Worm (Caenorhabditis elegans): ENCODE results near the gene T04B8.5.

Gene T04B8.5

ce11 chrII:606033-606432, 18.3 kb downstream of the T04B8.5 start, which contains the start of gene W04H10.5:
TSS of gene W04H10.5 (plus strand) at chrII:606333.
- TF ChIP-seq R02D3.7 (tag; optimal IDR thresholded peaks at IDR 0.05) (no peak), mdl-1 (tag; optimal IDR thresholded peaks at IDR 0.05) (no peak), egl-27 (tag; optimal IDR thresholded peaks at IDR 0.05) (no peak), ceh-82 (tag; optimal IDR thresholded peaks at IDR 0.05) (no peak), nhr-67 (tag; optimal IDR thresholded peaks at IDR 0.05) (no peak), elt-2 (tag; optimal IDR thresholded peaks at IDR 0.05) (no peak), ZK546.5 (tag; optimal IDR thresholded peaks at IDR 0.05) (no peak), nfya-1 (tag; optimal IDR thresholded peaks at IDR 0.05; ENCODE audit: insufficient read depth) (no peak), fkh-2 (tag; optimal IDR thresholded peaks at IDR 0.05) (no peak), nhr-77 (tag; optimal IDR thresholded peaks at IDR 0.05) (no peak), egl-5 (tag; optimal IDR thresholded peaks at IDR 0.05) (no peak), pqm-1 (tag; optimal IDR thresholded peaks at IDR 0.05) (no peak)

- no peak for TF ChIP-seq R02D3.7 (tag; optimal IDR thresholded peaks at IDR 0.05)
- TF ChIP-seq zag-1 (tag; optimal IDR thresholded peaks at IDR 0.05), result no peak
Observed at ce11 chrII:605267-605666, 19.1 kb downstream of the T04B8.5 start, which contains the start of gene W04H10.2. TSS of gene W04H10.2 (plus strand) at chrII:605567.

DNA sequence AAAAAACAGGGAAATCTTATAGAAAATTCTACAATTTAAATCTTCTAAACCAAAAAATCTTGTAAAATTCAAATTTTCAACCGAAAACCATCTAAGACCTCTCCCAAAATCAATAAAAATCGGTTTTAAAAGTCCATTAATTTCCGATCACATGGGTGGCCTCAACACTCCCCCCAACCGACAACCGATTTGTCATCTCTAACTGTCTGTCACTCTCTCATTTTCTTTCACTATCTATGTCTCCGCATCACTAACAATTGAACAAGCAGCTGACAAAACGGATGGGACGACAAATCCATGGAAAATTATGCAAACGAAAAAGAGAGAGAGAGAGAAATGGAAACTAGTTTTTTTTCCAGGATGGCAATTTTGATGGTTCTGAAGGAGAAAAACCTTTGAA, 21.4 kb downstream of the T04B8.5 start:
- peak; percentile 65 for TF ChIP-seq nhr-23 (tag; optimal IDR thresholded peaks at IDR 0.05)
- peak; percentile 8 for TF ChIP-seq pqm-1 (tag; optimal IDR thresholded peaks at IDR 0.05)
- TF ChIP-seq lin-39 (tag; optimal IDR thresholded peaks at IDR 0.05), result peak; percentile 94
- no peak for TF ChIP-seq ZK546.5 (tag; optimal IDR thresholded peaks at IDR 0.05)
- no peak for TF ChIP-seq nhr-43 (tag; optimal IDR thresholded peaks at IDR 0.05; ENCODE audit: poor library complexity, severe bottlenecking)
- peak; percentile 14 for TF ChIP-seq unc-62 (GFP tag; optimal IDR thresholded peaks at IDR 0.05)
- TF ChIP-seq nhr-25 (tag; optimal IDR thresholded peaks at IDR 0.05), result peak; percentile 23
- TF ChIP-seq lin-15B (tag; optimal IDR thresholded peaks at IDR 0.05), result peak; percentile 17
- TF ChIP-seq egl-5 (tag; optimal IDR thresholded peaks at IDR 0.05), result peak; percentile 20
- TF ChIP-seq hmg-11 (tag; optimal IDR thresholded peaks at IDR 0.05), result peak; percentile 74
- TF ChIP-seq elt-2 (tag; optimal IDR thresholded peaks at IDR 0.05), result no peak
- TF ChIP-seq ztf-11 (tag; optimal IDR thresholded peaks at IDR 0.05), result no peak
- no peak for TF ChIP-seq ama-1 (optimal IDR thresholded peaks at IDR 0.05)
- TF ChIP-seq nhr-11 (tag; optimal IDR thresholded peaks at IDR 0.05), result no peak
- TF ChIP-seq skn-1 (tag; optimal IDR thresholded peaks at IDR 0.05), result peak; percentile 28
- no peak for TF ChIP-seq nhr-67 (tag; optimal IDR thresholded peaks at IDR 0.05)
- no peak for TF ChIP-seq nhr-237 (tag; optimal IDR thresholded peaks at IDR 0.05)
- TF ChIP-seq elt-3 (tag; optimal IDR thresholded peaks at IDR 0.05), result no peak
- no peak for TF ChIP-seq ceh-9 (tag; optimal IDR thresholded peaks at IDR 0.05)
- no peak for TF ChIP-seq aly-2 (tag; optimal IDR thresholded peaks at IDR 0.05)
- TF ChIP-seq eor-1 (tag; optimal IDR thresholded peaks at IDR 0.05), result no peak
- no peak for TF ChIP-seq ceh-16 (tag; optimal IDR thresholded peaks at IDR 0.05)
- TF ChIP-seq unc-39 (tag; optimal IDR thresholded peaks at IDR 0.05), result no peak
- peak; percentile 92 for TF ChIP-seq snpc-4 (tag; optimal IDR thresholded peaks at IDR 0.05)
- TF ChIP-seq pha-4 (tag; optimal IDR thresholded peaks at IDR 0.05), result peak; percentile 34
- no peak for TF ChIP-seq ztf-4 (tag; optimal IDR thresholded peaks at IDR 0.05)
- no peak for TF ChIP-seq elt-1 (tag; optimal IDR thresholded peaks at IDR 0.05)
- no peak for TF ChIP-seq sea-2 (GFP tag; optimal IDR thresholded peaks at IDR 0.05)
- TF ChIP-seq nhr-76 (tag; optimal IDR thresholded peaks at IDR 0.05), result no peak
- no peak for TF ChIP-seq fkh-2 (tag; optimal IDR thresholded peaks at IDR 0.05)
- peak; percentile 65 for TF ChIP-seq nfya-1 (tag; optimal IDR thresholded peaks at IDR 0.05; ENCODE audit: insufficient read depth)
- no peak for TF ChIP-seq R02D3.7 (tag; optimal IDR thresholded peaks at IDR 0.05)
- peak; percentile 19 for TF ChIP-seq ceh-28 (tag; optimal IDR thresholded peaks at IDR 0.05)

DNA sequence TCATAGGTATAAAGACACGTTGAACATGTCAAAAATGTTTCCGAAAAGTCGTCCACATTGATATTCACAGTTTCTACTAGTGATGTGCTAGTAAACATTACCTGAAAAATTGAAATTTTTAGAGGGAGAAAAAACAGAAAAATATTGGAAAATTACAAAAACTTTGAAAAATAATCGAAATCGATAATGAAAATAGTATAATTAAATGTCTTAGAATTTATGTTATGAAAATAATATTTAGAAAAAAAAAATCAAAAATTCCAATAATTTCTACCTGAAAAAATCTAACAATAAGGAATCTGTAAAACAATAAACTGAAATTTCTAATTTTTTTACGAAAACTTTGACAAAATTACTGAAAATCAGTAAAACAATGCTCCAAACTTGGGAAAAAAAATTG, 22.3 kb downstream of the T04B8.5 start, which contains the start of gene nhl-3:
TSS of gene nhl-3 (minus strand) at position 101 of the 400 bp plus-strand sequence.
- TF ChIP-seq nhr-28 (tag; optimal IDR thresholded peaks at IDR 0.05), result no peak
- TF ChIP-seq daf-12 (tag; optimal IDR thresholded peaks at IDR 0.05), result no peak
- no peak for TF ChIP-seq eor-1 (tag; optimal IDR thresholded peaks at IDR 0.05)
- no peak for TF ChIP-seq nfya-1 (tag; optimal IDR thresholded peaks at IDR 0.05; ENCODE audit: insufficient read depth)
- no peak for TF ChIP-seq nhr-67 (tag; optimal IDR thresholded peaks at IDR 0.05)
